Worm (Caenorhabditis elegans): ENCODE data around the gene fbxa-141.

fbxa-141 gene

DNA sequence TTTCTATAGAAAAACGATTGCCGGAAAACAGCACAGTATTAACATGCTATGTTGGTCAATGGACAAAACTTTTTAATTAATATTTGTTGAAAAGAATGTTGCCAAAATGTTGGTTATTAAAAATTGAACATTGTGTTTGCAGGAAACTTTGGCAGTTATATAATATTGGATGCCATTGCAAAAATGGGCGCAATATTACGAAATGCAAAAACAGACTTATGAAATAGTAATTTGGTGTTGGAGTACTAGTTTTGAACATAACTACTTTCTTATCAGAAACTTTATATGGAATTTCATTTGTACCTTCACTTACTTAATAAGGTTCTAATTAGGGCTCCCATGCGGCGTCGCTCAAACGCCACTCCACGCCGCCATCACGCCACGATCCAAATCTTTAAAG lies 2.4 kb downstream of the fbxa-141 start:
- TF ChIP-seq egl-27 (tag; optimal IDR thresholded peaks at IDR 0.05) (no peak), nhr-12 (tag; optimal IDR thresholded peaks at IDR 0.05) (no peak), nhr-28 (tag; optimal IDR thresholded peaks at IDR 0.05) (no peak), pqm-1 (tag; optimal IDR thresholded peaks at IDR 0.05) (no peak), egl-5 (tag; optimal IDR thresholded peaks at IDR 0.05) (no peak), ceh-28 (tag; optimal IDR thresholded peaks at IDR 0.05) (no peak), ceh-16 (tag; optimal IDR thresholded peaks at IDR 0.05) (no peak)

ce11 chrX:14508823-14509259 lies 3.9 kb downstream of the fbxa-141 start:
- TF ChIP-seq pqm-1 (tag; optimal IDR thresholded peaks at IDR 0.05) (no peak), nhr-43 (tag; optimal IDR thresholded peaks at IDR 0.05; ENCODE audit: poor library complexity, severe bottlenecking) (peak; percentile 61), nhr-76 (tag; optimal IDR thresholded peaks at IDR 0.05) (no peak), ama-1 (optimal IDR thresholded peaks at IDR 0.05) (no peak), egl-27 (tag; optimal IDR thresholded peaks at IDR 0.05) (peak; percentile 15), jun-1 (tag; optimal IDR thresholded peaks at IDR 0.05) (no peak), elt-3 (tag; optimal IDR thresholded peaks at IDR 0.05) (peak; percentile 45 to 69 (median 60)), ztf-4 (tag; optimal IDR thresholded peaks at IDR 0.05) (no peak), ceh-9 (tag; optimal IDR thresholded peaks at IDR 0.05) (no peak), nhr-12 (tag; optimal IDR thresholded peaks at IDR 0.05) (no peak), lin-15B (tag; optimal IDR thresholded peaks at IDR 0.05) (peak; percentile 12), elt-1 (tag; optimal IDR thresholded peaks at IDR 0.05) (peak; percentile 89), lin-39 (tag; optimal IDR thresholded peaks at IDR 0.05) (peak; percentile 58), nhr-28 (tag; optimal IDR thresholded peaks at IDR 0.05) (no peak), nfya-1 (tag; optimal IDR thresholded peaks at IDR 0.05; ENCODE audit: insufficient read depth) (peak; percentile 45), elt-2 (tag; optimal IDR thresholded peaks at IDR 0.05) (peak; percentile 13), nhr-11 (tag; optimal IDR thresholded peaks at IDR 0.05) (peak; percentile 59), ceh-28 (tag; optimal IDR thresholded peaks at IDR 0.05) (peak; percentile 62), snpc-4 (tag; optimal IDR thresholded peaks at IDR 0.05) (no peak), egl-5 (tag; optimal IDR thresholded peaks at IDR 0.05) (peak; percentile 34), nhr-23 (tag; optimal IDR thresholded peaks at IDR 0.05) (peak; percentile 90), nhr-67 (tag; optimal IDR thresholded peaks at IDR 0.05) (no peak), unc-62 (GFP tag; optimal IDR thresholded peaks at IDR 0.05) (peak; percentile 91), nhr-25 (tag; optimal IDR thresholded peaks at IDR 0.05) (peak; percentile 82), daf-12 (tag; optimal IDR thresholded peaks at IDR 0.05) (no peak), fos-1 (tag; optimal IDR thresholded peaks at IDR 0.05) (no peak)

- TF ChIP-seq nhr-43 (tag; optimal IDR thresholded peaks at IDR 0.05; ENCODE audit: poor library complexity, severe bottlenecking) (peak; percentile 77), nhr-25 (tag; optimal IDR thresholded peaks at IDR 0.05) (peak; percentile 98), elt-1 (tag; optimal IDR thresholded peaks at IDR 0.05) (peak; percentile 79), elt-3 (tag; optimal IDR thresholded peaks at IDR 0.05) (peak in 1 of 3 experiments; percentile 35), nhr-23 (tag; optimal IDR thresholded peaks at IDR 0.05) (peak; percentile 42), nfya-1 (tag; optimal IDR thresholded peaks at IDR 0.05; ENCODE audit: insufficient read depth) (no peak), tbx-2 (tag; optimal IDR thresholded peaks at IDR 0.05) (no peak), lin-15B (tag; optimal IDR thresholded peaks at IDR 0.05) (no peak), egl-27 (tag; optimal IDR thresholded peaks at IDR 0.05) (peak; percentile 8), skn-1 (tag; optimal IDR thresholded peaks at IDR 0.05) (no peak), sea-2 (GFP tag; optimal IDR thresholded peaks at IDR 0.05) (no peak), unc-62 (GFP tag; optimal IDR thresholded peaks at IDR 0.05) (peak; percentile 38), fos-1 (tag; optimal IDR thresholded peaks at IDR 0.05) (no peak)
Measured at ce11 chrX:14507992-14508391, 4.7 kb downstream of the fbxa-141 start.

DNA sequence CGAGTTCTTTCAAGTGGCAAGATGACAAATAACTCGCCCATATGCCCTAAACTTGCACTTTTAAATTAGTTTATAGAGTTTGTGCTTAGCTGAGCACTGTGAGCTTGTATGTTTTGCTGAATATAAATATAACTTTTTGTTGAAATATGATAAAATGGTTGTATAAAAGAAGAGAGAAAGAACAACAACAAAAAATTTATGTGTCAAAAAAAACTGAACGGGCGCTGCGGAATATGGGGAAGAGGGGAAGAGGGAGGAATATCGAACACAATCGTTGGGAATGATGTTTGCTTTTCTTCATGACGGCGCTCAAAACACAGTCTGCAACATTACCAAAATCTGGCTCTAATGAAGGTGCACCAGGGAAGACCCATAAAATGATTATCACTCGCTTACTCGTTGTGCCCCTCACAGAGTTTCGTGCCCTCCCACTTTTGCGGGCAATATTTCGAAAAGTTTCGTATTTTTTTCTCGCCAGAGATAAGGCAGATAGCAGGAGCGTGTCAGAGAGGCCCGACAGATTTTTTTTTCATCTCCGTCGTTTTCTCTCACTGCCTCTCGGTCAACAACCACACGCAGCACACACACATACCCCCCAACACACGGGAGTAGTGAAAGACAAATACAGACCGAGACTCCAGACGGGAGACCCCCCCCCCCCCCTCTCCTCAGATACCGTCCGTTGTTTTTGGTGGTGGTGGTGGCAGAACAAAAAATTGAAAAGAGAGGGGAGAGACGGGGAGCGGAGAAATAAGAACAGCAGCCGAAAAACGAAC lies 7.0 kb downstream of the fbxa-141 start:
- TF ChIP-seq aly-2 (tag; optimal IDR thresholded peaks at IDR 0.05) (no peak), fkh-2 (tag; optimal IDR thresholded peaks at IDR 0.05) (no peak), elt-3 (tag; optimal IDR thresholded peaks at IDR 0.05) (peak in 2 of 3 experiments; percentile 28 to 70), daf-12 (tag; optimal IDR thresholded peaks at IDR 0.05) (no peak), sea-2 (GFP tag; optimal IDR thresholded peaks at IDR 0.05) (no peak), nhr-77 (tag; optimal IDR thresholded peaks at IDR 0.05) (peak; percentile 56), mdl-1 (tag; optimal IDR thresholded peaks at IDR 0.05) (peak; percentile 30), pqm-1 (tag; optimal IDR thresholded peaks at IDR 0.05) (peak; percentile 66), ztf-11 (tag; optimal IDR thresholded peaks at IDR 0.05) (no peak), fkh-10 (GFP tag; optimal IDR thresholded peaks at IDR 0.05) (no peak), pha-4 (tag; optimal IDR thresholded peaks at IDR 0.05) (peak; percentile 94), ceh-16 (tag; optimal IDR thresholded peaks at IDR 0.05) (no peak), egl-5 (tag; optimal IDR thresholded peaks at IDR 0.05) (no peak), ceh-82 (tag; optimal IDR thresholded peaks at IDR 0.05) (no peak), hmg-11 (tag; optimal IDR thresholded peaks at IDR 0.05) (peak; percentile 35), mml-1 (tag; optimal IDR thresholded peaks at IDR 0.05) (no peak), unc-39 (tag; optimal IDR thresholded peaks at IDR 0.05) (no peak), zag-1 (tag; optimal IDR thresholded peaks at IDR 0.05) (no peak), nhr-11 (tag; optimal IDR thresholded peaks at IDR 0.05) (no peak), lsy-12 (tag; optimal IDR thresholded peaks at IDR 0.05) (no peak), snpc-4 (tag; optimal IDR thresholded peaks at IDR 0.05) (no peak), jun-1 (tag; optimal IDR thresholded peaks at IDR 0.05) (peak; percentile 66), nhr-43 (tag; optimal IDR thresholded peaks at IDR 0.05; ENCODE audit: poor library complexity, severe bottlenecking) (no peak), ceh-9 (tag; optimal IDR thresholded peaks at IDR 0.05) (no peak), R02D3.7 (tag; optimal IDR thresholded peaks at IDR 0.05) (peak; percentile 33), nhr-12 (tag; optimal IDR thresholded peaks at IDR 0.05) (no peak)
